Fruit fly (Drosophila melanogaster): ENCODE data around the gene CG13708.

The CG13708 gene

dm6 chr3L:4824356-4825138, 8.8 kb downstream of the CG13708 start (continued):
- peak; percentile 93 for TF ChIP-seq Lpt (GFP tag; optimal IDR thresholded peaks at IDR 0.05)
- TF ChIP-seq CG6808 (GFP tag; optimal IDR thresholded peaks at IDR 0.05), result peak; percentile 88
- peak; percentile 96 for TF ChIP-seq CG11294 (GFP tag; IDR thresholded peaks at IDR 0.05)
- TF ChIP-seq Sox15 (GFP tag; optimal IDR thresholded peaks at IDR 0.05), result peak; percentile 89
- TF ChIP-seq svp (GFP tag), result peak; percentile 98
- peak; percentile 87 for TF ChIP-seq CG11902 (GFP tag; optimal IDR thresholded peaks at IDR 0.05)
- peak; percentile 87 for TF ChIP-seq fd59A (GFP tag; optimal IDR thresholded peaks at IDR 0.05)
- TF ChIP-seq achi (GFP tag; optimal IDR thresholded peaks at IDR 0.05), result peak; percentile 95
- TF ChIP-seq cyc (GFP tag; optimal IDR thresholded peaks at IDR 0.05), result no peak
- TF ChIP-seq OdsH (GFP tag; optimal IDR thresholded peaks at IDR 0.05), result peak; percentile 96
- TF ChIP-seq Met (GFP tag; optimal IDR thresholded peaks at IDR 0.05), result peak; percentile 94
- peak; percentile 94 for TF ChIP-seq Sox102F (GFP tag; optimal IDR thresholded peaks at IDR 0.05)
- no peak for TF ChIP-seq dsx (GFP tag; optimal IDR thresholded peaks at IDR 0.05; ENCODE audit: poor library complexity, severe bottlenecking)
- peak; percentile 96 for TF ChIP-seq net (GFP tag; optimal IDR thresholded peaks at IDR 0.05)
- peak; percentile 92 for TF ChIP-seq Eip75B (GFP tag; optimal IDR thresholded peaks at IDR 0.05)
- peak; percentile 93 for TF ChIP-seq Smox (GFP tag; optimal IDR thresholded peaks at IDR 0.05)
- peak; percentile 96 for TF ChIP-seq pdm3 (GFP tag; optimal IDR thresholded peaks at IDR 0.05)
- TF ChIP-seq CG31627 (GFP tag; optimal IDR thresholded peaks at IDR 0.05), result peak; percentile 93
- peak; percentile 98 for TF ChIP-seq CG15336 (GFP tag; IDR thresholded peaks at IDR 0.05)
- TF ChIP-seq eg (GFP tag; IDR thresholded peaks at IDR 0.05), result peak; percentile 98
- TF ChIP-seq CG6854 (GFP tag; optimal IDR thresholded peaks at IDR 0.05), result peak; percentile 81
- peak; percentile 92 for TF ChIP-seq CG10669 (GFP tag; optimal IDR thresholded peaks at IDR 0.05)
- no peak for TF ChIP-seq CG6276 (GFP tag; optimal IDR thresholded peaks at IDR 0.05)
- peak; percentile 94 for TF ChIP-seq CG6792 (GFP tag; optimal IDR thresholded peaks at IDR 0.05)
- TF ChIP-seq Sox14 (GFP tag; optimal IDR thresholded peaks at IDR 0.05), result peak; percentile 94
- peak; percentile 92 for TF ChIP-seq CG7368 (GFP tag; optimal IDR thresholded peaks at IDR 0.05)
- peak; percentile 91 for TF ChIP-seq Hr39 (GFP tag; optimal IDR thresholded peaks at IDR 0.05)
- peak; percentile 97 for TF ChIP-seq CG32006 (GFP tag; optimal IDR thresholded peaks at IDR 0.05)
- TF ChIP-seq Blimp-1 (GFP tag; optimal IDR thresholded peaks at IDR 0.05), result peak; percentile 73
- TF ChIP-seq dac (GFP tag; optimal IDR thresholded peaks at IDR 0.05), result no peak
- TF ChIP-seq CG11762 (GFP tag; optimal IDR thresholded peaks at IDR 0.05; ENCODE audit: insufficient read depth), result peak; percentile 90
- peak; percentile 99 for TF ChIP-seq Eip78C (GFP tag)
- peak; percentile 83 for TF ChIP-seq CG9139 (GFP tag; optimal IDR thresholded peaks at IDR 0.05)
- TF ChIP-seq salr (GFP tag; optimal IDR thresholded peaks at IDR 0.05), result peak; percentile 80 to 94
- no peak for TF ChIP-seq CG3919 (GFP tag; optimal IDR thresholded peaks at IDR 0.05)

dm6 chr3L:4814184-4814583, 19.2 kb downstream of the CG13708 start:
- TF ChIP-seq dac (GFP tag; optimal IDR thresholded peaks at IDR 0.05) (no peak), CG9139 (GFP tag; optimal IDR thresholded peaks at IDR 0.05) (no peak), CG3919 (GFP tag; optimal IDR thresholded peaks at IDR 0.05) (no peak), esn (GFP tag; optimal IDR thresholded peaks at IDR 0.05) (no peak)

DNA sequence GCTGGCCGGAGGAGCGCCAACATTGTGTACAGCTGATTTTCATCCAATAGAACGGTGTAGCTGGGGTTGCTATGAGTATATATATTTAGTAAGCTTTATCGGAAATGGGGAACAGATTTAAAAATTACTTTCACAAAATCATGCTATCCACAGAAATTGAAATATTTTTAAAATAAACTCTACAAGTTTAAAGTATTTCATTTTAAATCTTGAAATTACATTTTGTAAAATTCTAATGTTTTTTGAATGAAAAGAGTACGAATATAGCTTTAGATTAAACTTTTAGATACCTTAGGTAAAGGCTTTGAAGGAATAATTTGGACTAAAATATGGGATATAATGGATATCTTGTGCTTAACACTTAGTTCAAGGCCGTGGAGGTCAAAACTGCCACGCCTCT, 26.1 kb downstream of the CG13708 start, which contains the start of gene CG18808:
Gene CG18808, minus strand, starts transcription at position 101 of the 400 bp plus-strand sequence.
- TF ChIP-seq lz (GFP tag; optimal IDR thresholded peaks at IDR 0.05) (no peak), salr (GFP tag; optimal IDR thresholded peaks at IDR 0.05) (no peak), fd59A (GFP tag; optimal IDR thresholded peaks at IDR 0.05) (no peak), svp (GFP tag) (no peak), Lpt (GFP tag; optimal IDR thresholded peaks at IDR 0.05) (no peak), CG8632 (GFP tag; optimal IDR thresholded peaks at IDR 0.05) (no peak), ss (GFP tag; optimal IDR thresholded peaks at IDR 0.05) (no peak), Eip78C (GFP tag) (no peak)
